Worm (Caenorhabditis elegans): Measurements from ENCODE around the gene F46C8.8.

DNA sequence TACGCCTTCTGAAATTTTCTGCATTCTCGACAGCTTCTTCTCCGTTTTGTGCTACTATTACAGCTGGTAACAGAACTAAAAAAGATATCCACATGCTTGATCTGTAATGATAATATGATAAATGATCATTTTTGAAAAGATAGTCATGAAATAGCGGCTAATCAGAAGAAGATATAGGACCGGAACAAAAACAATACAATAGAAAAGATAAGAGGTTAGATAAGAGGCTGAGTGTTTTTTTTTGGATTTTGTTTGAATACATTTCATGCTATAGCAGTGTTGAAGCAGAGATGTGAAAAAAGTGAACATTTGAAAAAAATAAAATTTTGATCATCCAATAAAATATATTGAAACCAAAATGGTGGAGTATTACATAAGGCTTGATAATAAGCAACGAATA is at the start of gene F46C8.8:
- TF ChIP-seq bed-1 (GFP tag; IDR thresholded peaks at IDR 0.05) (no peak), nfya-1 (tag; optimal IDR thresholded peaks at IDR 0.05; ENCODE audit: borderline replicate concordance, insufficient read depth) (no peak), F52B5.7 (tag; optimal IDR thresholded peaks at IDR 0.05) (no peak), dpl-1 (GFP tag; optimal IDR thresholded peaks at IDR 0.05) (no peak), Y95B8A.8 (GFP tag; IDR thresholded peaks at IDR 0.05) (no peak), tlf-1 (GFP tag; optimal IDR thresholded peaks at IDR 0.05) (no peak), dpff-1 (tag; optimal IDR thresholded peaks at IDR 0.05) (no peak), ekl-4 (GFP tag; IDR thresholded peaks at IDR 0.05) (no peak)

All from whole organism, young adult.